Worm (Caenorhabditis elegans) whole organism, young adult: Measurements from ENCODE around the gene F41G3.21.

Source experiments
- F39B2.1 ChIP-seq: fragments of 200-800 bp; sonication (Bioruptor generic); IDR thresholded peaks from 2 replicates; pipeline ENCODE4 v1.3.6; 2022; ENCODE audit warnings: missing genetic modification reagents, missing genetic modification characterization, missing compliant biosample characterization
- F55B11.4 ChIP-seq: sonication (generic microtip); optimal IDR thresholded peaks from 2 replicates; lab custom pipeline; 2016; ENCODE audit warnings: missing compliant biosample characterization, missing genetic modification characterization, borderline replicate concordance; ENCODE audit not compliant: insufficient read depth
- F57A8.1 ChIP-seq: fragments of 200-800 bp; sonication (Bioruptor generic); optimal IDR thresholded peaks from 2 replicates; lab custom pipeline; 2018; ENCODE audit warnings: mild to moderate bottlenecking, missing genetic modification characterization, moderate library complexity, missing compliant biosample characterization
- ama-1 ChIP-seq, 3 experiments: fragments of 150-350 bp in 1 of 3; sonication (generic microtip) in 2 of 3; optimal IDR thresholded peaks; 2 replicates each; lab custom pipeline; 2014 to 2018; ENCODE audit warnings: missing biosample characterization in 2 of 3, missing genetic modification characterization in 2 of 3, missing genetic modification reagents in 2 of 3
- fkh-3 ChIP-seq: sonication (generic microtip); optimal IDR thresholded peaks from 2 replicates; lab custom pipeline; 2016; ENCODE audit warnings: mild to moderate bottlenecking, missing genetic modification characterization, missing compliant biosample characterization
- gei-17 ChIP-seq: fragments of 200-800 bp; sonication (Bioruptor generic); optimal IDR thresholded peaks from 2 replicates; lab custom pipeline; 2018; ENCODE audit warnings: mild to moderate bottlenecking, missing genetic modification characterization, missing compliant biosample characterization
- lag-1 ChIP-seq: fragments of 200-800 bp; sonication (Bioruptor generic); IDR thresholded peaks from 2 replicates; pipeline ENCODE4 v1.3.6; 2022; ENCODE audit warnings: missing genetic modification reagents, missing genetic modification characterization, missing compliant biosample characterization
- snpc-4 ChIP-seq, 5 experiments: fragments of 150-350 bp in 1 of 5; sonication (generic microtip) in 4 of 5; optimal IDR thresholded peaks; 2 replicates each; lab custom pipeline; 2014 to 2018; ENCODE audit warnings: missing genetic modification characterization in 5 of 5, missing biosample characterization in 3 of 5, antibody characterized with exemption in 2 of 5, mild to moderate bottlenecking in 2 of 5, missing compliant biosample characterization in 2 of 5, missing genotype in 2 of 5, moderate library complexity in 2 of 5, missing genetic modification reagents in 1 of 5
- unc-130 ChIP-seq: sonication (generic microtip); optimal IDR thresholded peaks from 2 replicates; lab custom pipeline; 2016; ENCODE audit warnings: missing genetic modification reagents, missing genetic modification characterization, missing compliant biosample characterization
- ztf-28 ChIP-seq: fragments of 200-800 bp; sonication (Bioruptor generic); IDR thresholded peaks from 2 replicates; pipeline ENCODE4 v1.3.6; 2022; ENCODE audit warnings: missing genetic modification reagents, missing genetic modification characterization, missing compliant biosample characterization

ce11 chrII:6734674-6735073, 18.1 kb downstream of the F41G3.21 start, which contains the start of gene T14B4.3:
- TF ChIP-seq F55B11.4, result no peak
- TF ChIP-seq fkh-3 (tag; lab: Kevin White, UChicago), result no peak
- TF ChIP-seq ztf-28 (GFP tag; lab: Robert Waterston, UW), result no peak
- no peak for TF ChIP-seq ama-1 (optimal IDR thresholded peaks at IDR 0.05; lab: Kevin White, UChicago)
- TF ChIP-seq ama-1 (GFP tag; optimal IDR thresholded peaks at IDR 0.05; lab: Kevin White, UChicago), result no peak
- no peak for TF ChIP-seq gei-17 (GFP tag; lab: Kevin White, UChicago)
- no peak for TF ChIP-seq F39B2.1 (GFP tag; lab: Robert Waterston, UW)
- no peak for TF ChIP-seq lag-1 (GFP tag; lab: Robert Waterston, UW)
- TF ChIP-seq snpc-4 (GFP tag; optimal IDR thresholded peaks at IDR 0.05; lab: Kevin White, UChicago), result no peak
- TF ChIP-seq snpc-4 (tag; optimal IDR thresholded peaks at IDR 0.05; lab: Kevin White, UChicago), result peak in 1 of 4 experiments; percentile 20
- TF ChIP-seq F57A8.1 (GFP tag; lab: Kevin White, UChicago), result no peak
- peak; percentile 38 for TF ChIP-seq unc-130 (GFP tag; lab: Kevin White, UChicago)
